Worm (Caenorhabditis elegans) whole organism, late embryonic: Measurements from ENCODE around the gene T01B7.5.

Source experiments
- K02D7.2 ChIP-seq: sonication (generic microtip); optimal IDR thresholded peaks from 2 replicates; lab custom pipeline; 2017; ENCODE audit warnings: mild to moderate bottlenecking, missing genetic modification characterization, missing compliant biosample characterization
- ama-1 ChIP-seq: fragments of 150-350 bp; optimal IDR thresholded peaks from 2 replicates; lab custom pipeline; 2014
- ceh-14 ChIP-seq: sonication (generic microtip); optimal IDR thresholded peaks from 2 replicates; lab custom pipeline; 2016; ENCODE audit warnings: missing genotype, missing genetic modification characterization, missing compliant biosample characterization
- ceh-18 ChIP-seq: sonication (generic microtip); optimal IDR thresholded peaks from 2 replicates; lab custom pipeline; 2016; ENCODE audit warnings: missing genetic modification characterization, missing compliant biosample characterization
- fkh-6 ChIP-seq: sonication (generic microtip); optimal IDR thresholded peaks from 2 replicates; lab custom pipeline; 2016; ENCODE audit warnings: missing genetic modification characterization, missing compliant biosample characterization
- nhr-11 ChIP-seq: fragments of 150-350 bp; optimal IDR thresholded peaks from 2 replicates; lab custom pipeline; 2014; ENCODE audit warnings: missing biosample characterization, missing genetic modification characterization
- pqm-1 ChIP-seq: sonication (generic microtip); optimal IDR thresholded peaks from 2 replicates; lab custom pipeline; 2016; ENCODE audit warnings: missing genetic modification characterization, missing compliant biosample characterization
- pros-1 ChIP-seq: fragments of 150-350 bp; optimal IDR thresholded peaks from 2 replicates; lab custom pipeline; 2014; ENCODE audit warnings: missing biosample characterization, missing genetic modification reagents, missing genetic modification characterization
- tbx-2 ChIP-seq: sonication (generic microtip); optimal IDR thresholded peaks from 2 replicates; lab custom pipeline; 2016; ENCODE audit warnings: missing genetic modification characterization, missing compliant biosample characterization
- zip-5 ChIP-seq: sonication (generic microtip); optimal IDR thresholded peaks from 2 replicates; lab custom pipeline; 2016; ENCODE audit warnings: missing genetic modification characterization, missing compliant biosample characterization

ce11 chrII:8740326-8740949 lies 23.8 kb downstream of the T01B7.5 start:
- TF ChIP-seq zip-5 (tag; lab: Kevin White, UChicago) (no peak), ama-1 (no peak), pqm-1 (tag; lab: Kevin White, UChicago) (no peak), K02D7.2 (tag; lab: Kevin White, UChicago) (no peak), tbx-2 (no peak), ceh-18 (no peak), nhr-11 (tag; lab: Kevin White, UChicago) (no peak), pros-1 (tag; lab: Kevin White, UChicago) (no peak), fkh-6 (tag; lab: Kevin White, UChicago) (no peak), ceh-14 (tag; lab: Kevin White, UChicago) (no peak)
